Fruit fly (Drosophila melanogaster) whole organism, embryonic: Measurements from ENCODE around the gene CG6055.

ENCODE experiments used
- CG10274 ChIP-seq: fragments of 200-800 bp; sonication (Bioruptor generic); optimal IDR thresholded peaks from 3 replicates; lab custom pipeline; 2017; ENCODE audit warnings: missing biosample characterization, mild to moderate bottlenecking, missing genetic modification characterization
- CG12155 ChIP-seq: fragments of 200-800 bp; sonication (Bioruptor generic); optimal IDR thresholded peaks from 3 replicates; lab custom pipeline; 2016; ENCODE audit warnings: missing biosample characterization, missing genetic modification characterization
- CG16813 ChIP-seq: fragments of 200-800 bp; sonication (Bioruptor generic); IDR thresholded peaks from 3 replicates; pipeline ENCODE4 v1.3.6; 2022; ENCODE audit warnings: missing biosample characterization, missing genetic modification characterization; ENCODE audit not compliant: partially characterized antibody
- CG18599 ChIP-seq: fragments of 200-800 bp; sonication (Bioruptor generic); optimal IDR thresholded peaks from 3 replicates; lab custom pipeline; 2017; ENCODE audit warnings: missing biosample characterization, missing genetic modification characterization, mild to moderate bottlenecking, moderate library complexity, missing genetic modification reagents
- CG2129 ChIP-seq: fragments of 200-800 bp; sonication (Bioruptor generic); IDR thresholded peaks from 2 replicates; pipeline ENCODE4 v1.3.6; 2022; ENCODE audit warnings: missing biosample characterization, missing genetic modification characterization; ENCODE audit not compliant: partially characterized antibody
- CG31365 ChIP-seq: fragments of 200-800 bp; sonication (Bioruptor generic); optimal IDR thresholded peaks from 2 replicates; lab custom pipeline; 2018; ENCODE audit warnings: missing biosample characterization, mild to moderate bottlenecking, missing genetic modification characterization
- CG4282 ChIP-seq: fragments of 200-800 bp; sonication (Bioruptor generic); optimal IDR thresholded peaks from 2 replicates; lab custom pipeline; 2016; ENCODE audit warnings: missing biosample characterization, missing genetic modification characterization
- CG8089 ChIP-seq: fragments of 200-800 bp; sonication (Bioruptor generic); optimal IDR thresholded peaks from 3 replicates; lab custom pipeline; 2016; ENCODE audit warnings: missing biosample characterization, missing genetic modification characterization
- CG9437 ChIP-seq: fragments of 200-800 bp; sonication (Bioruptor generic); optimal IDR thresholded peaks from 2 replicates; lab custom pipeline; 2018; ENCODE audit warnings: missing biosample characterization, mild to moderate bottlenecking, missing genetic modification characterization
- Eip74EF ChIP-seq, 2 experiments: fragments of 200-800 bp in 1 of 2; fragments of >200 bp in 1 of 2; sonication (Bioruptor generic) in 1 of 2; optimal IDR thresholded peaks; 2 replicates each; lab custom pipeline; 2017 to 2019; ENCODE audit warnings: missing biosample characterization in 2 of 2, missing genetic modification characterization in 2 of 2, mild to moderate bottlenecking in 1 of 2, moderate library complexity in 1 of 2
- Ets65A ChIP-seq: fragments of 200-800 bp; sonication (Bioruptor generic); peaks from one replicate; lab custom pipeline; 2016; ENCODE audit warnings: missing biosample characterization, missing genetic modification characterization
- Hr39 ChIP-seq: fragments of >200 bp; optimal IDR thresholded peaks from 2 replicates; lab custom pipeline; 2017
- MESR4 ChIP-seq: fragments of 200-800 bp; sonication (Bioruptor generic); optimal IDR thresholded peaks from 2 replicates; lab custom pipeline; 2018; ENCODE audit warnings: missing biosample characterization, mild to moderate bottlenecking, missing genetic modification characterization, moderate library complexity
- Mes4 ChIP-seq: fragments of 200-800 bp; sonication (Bioruptor generic); optimal IDR thresholded peaks from 2 replicates; lab custom pipeline; 2016; ENCODE audit warnings: missing biosample characterization, missing genetic modification characterization
- Myb ChIP-seq: fragments of 200-800 bp; sonication (Bioruptor generic); optimal IDR thresholded peaks from 2 replicates; lab custom pipeline; 2016; ENCODE audit warnings: missing biosample characterization, missing genetic modification characterization
- Ptx1 ChIP-seq: fragments of 200-800 bp; sonication (Bioruptor generic); IDR thresholded peaks from 2 replicates; pipeline ENCODE4 v1.3.6; 2022; ENCODE audit warnings: missing biosample characterization, missing genetic modification characterization
- al ChIP-seq: fragments of 200-800 bp; sonication (Bioruptor generic); IDR thresholded peaks from 2 replicates; pipeline ENCODE4 v1.3.6; 2022; ENCODE audit warnings: missing biosample characterization, missing genetic modification characterization
- ash1 ChIP-seq: fragments of 200-800 bp; sonication (Bioruptor generic); optimal IDR thresholded peaks from 2 replicates; lab custom pipeline; 2018; ENCODE audit warnings: missing biosample characterization, mild to moderate bottlenecking, missing genetic modification characterization
- bowl ChIP-seq: fragments of 200-800 bp; sonication (Bioruptor generic); IDR thresholded peaks from 2 replicates; pipeline ENCODE4 v1.3.6; 2022; ENCODE audit warnings: missing biosample characterization, missing genetic modification characterization
- chm ChIP-seq: fragments of 200-800 bp; sonication (Bioruptor generic); IDR thresholded peaks from 2 replicates; pipeline ENCODE4 v1.3.6; 2022; ENCODE audit warnings: missing biosample characterization, missing genetic modification characterization
- dimm ChIP-seq: fragments of 200-800 bp; sonication (Bioruptor generic); IDR thresholded peaks from 2 replicates; pipeline ENCODE4 v1.3.6; 2022; ENCODE audit warnings: missing biosample characterization, missing genetic modification characterization
- dm ChIP-seq: fragments of 200-800 bp; sonication (Bioruptor generic); optimal IDR thresholded peaks from 3 replicates; lab custom pipeline; 2016; ENCODE audit warnings: missing biosample characterization, missing genetic modification characterization
- en ChIP-seq: fragments of 200-800 bp; sonication (Bioruptor generic); optimal IDR thresholded peaks from 2 replicates; lab custom pipeline; 2016; ENCODE audit warnings: missing biosample characterization, missing genetic modification characterization
- fd3F ChIP-seq: fragments of 200-800 bp; sonication (Bioruptor generic); optimal IDR thresholded peaks from 2 replicates; lab custom pipeline; 2018; ENCODE audit warnings: missing biosample characterization, mild to moderate bottlenecking, missing genetic modification characterization, moderate library complexity
- gsb ChIP-seq: fragments of 200-800 bp; sonication (Bioruptor generic); IDR thresholded peaks from 2 replicates; pipeline ENCODE4 v1.3.6; 2022; ENCODE audit warnings: missing biosample characterization, missing genetic modification characterization
- gsb-n ChIP-seq: fragments of 200-800 bp; sonication (Bioruptor generic); optimal IDR thresholded peaks from 3 replicates; lab custom pipeline; 2018; ENCODE audit warnings: missing biosample characterization, mild to moderate bottlenecking, missing genetic modification characterization
- nerfin-1 ChIP-seq: fragments of 200-800 bp; sonication (Bioruptor generic); optimal IDR thresholded peaks from 3 replicates; lab custom pipeline; 2019; ENCODE audit warnings: missing biosample characterization, mild to moderate bottlenecking, missing genetic modification characterization, moderate library complexity
- pan ChIP-seq, 4 experiments: fragments of >200 bp in 3 of 4; fragments of 200-800 bp in 1 of 4; sonication (Bioruptor generic) in 1 of 4; optimal IDR thresholded peaks in 3 of 4; IDR thresholded peaks in 1 of 4; 2 replicates each; pipeline versions ENCODE4 v1.3.6 to Lab custom; 2017 to 2022; ENCODE audit warnings: missing biosample characterization in 2 of 4, missing genetic modification characterization in 2 of 4, mixed read lengths in 1 of 4
- pnt ChIP-seq: fragments of 200-800 bp; sonication (Bioruptor generic); optimal IDR thresholded peaks from 3 replicates; lab custom pipeline; 2016; ENCODE audit warnings: missing biosample characterization, missing genetic modification characterization
- run ChIP-seq: fragments of 200-800 bp; sonication (Bioruptor generic); optimal IDR thresholded peaks from 3 replicates; lab custom pipeline; 2018; ENCODE audit warnings: missing biosample characterization, mild to moderate bottlenecking, missing genetic modification characterization
- sd ChIP-seq: fragments of 200-800 bp; sonication (Bioruptor generic); optimal IDR thresholded peaks from 3 replicates; lab custom pipeline; 2018; ENCODE audit warnings: missing biosample characterization, mild to moderate bottlenecking, missing genetic modification characterization, moderate library complexity
- sr ChIP-seq: fragments of 200-800 bp; sonication (Bioruptor generic); IDR thresholded peaks from 3 replicates; pipeline ENCODE4 v1.3.6; 2022; ENCODE audit warnings: missing biosample characterization, missing genetic modification characterization
- wor ChIP-seq: fragments of 200-800 bp; sonication (Bioruptor generic); IDR thresholded peaks from 2 replicates; pipeline ENCODE4 v1.3.6; 2022; ENCODE audit warnings: missing biosample characterization, missing genetic modification characterization

CG6055 gene

dm6 chr2L:7452093-7452492, 14.2 kb upstream of the CG6055 start (continued):
- TF ChIP-seq CG12155 (no peak), chm (GFP tag; lab: Robert Waterston, UW) (no peak)

DNA sequence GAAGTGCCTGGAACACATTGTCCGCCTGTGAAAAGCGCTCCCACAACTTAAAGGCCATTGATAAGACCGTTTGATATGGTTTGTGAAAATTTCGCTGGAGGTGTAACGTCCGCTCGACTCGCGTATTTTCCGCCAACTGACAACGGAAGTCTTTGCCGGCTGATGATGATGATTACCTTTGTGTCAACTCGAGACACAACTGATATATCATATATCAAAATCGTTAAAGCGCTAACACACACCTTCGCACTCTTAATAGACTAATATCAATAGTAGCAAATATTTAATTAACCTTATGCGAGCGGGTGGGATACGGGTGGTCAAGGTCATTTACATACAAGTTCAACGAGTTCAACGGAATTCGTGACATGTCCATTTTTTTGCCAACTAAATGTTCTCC, 12.2 kb upstream of the CG6055 start, which contains the start of gene Gr28a:
TSS of gene Gr28a (minus strand) at position 101 of the 400 bp plus-strand sequence.
- TF ChIP-seq gsb (GFP tag; lab: Robert Waterston, UW) (no peak), run (tag; lab: Kevin White, UChicago) (no peak), CG2129 (GFP tag; lab: Robert Waterston, UW) (no peak), Ptx1 (GFP tag; lab: Robert Waterston, UW) (no peak), CG16813 (GFP tag; lab: Robert Waterston, UW) (no peak)

- no peak for TF ChIP-seq MESR4
- TF ChIP-seq Ets65A (GFP tag; lab: Kevin White, UChicago), result peak; percentile 45
- no peak for TF ChIP-seq dm (GFP tag; lab: Kevin White, UChicago)
- no peak for TF ChIP-seq al (GFP tag; lab: Robert Waterston, UW)
- no peak for TF ChIP-seq gsb-n (tag; lab: Kevin White, UChicago)
- TF ChIP-seq Mes4, result no peak
Measured at dm6 chr2L:7462147-7462546, 4.2 kb upstream of the CG6055 start, which contains the start of gene Gr28b. Gr28b (minus strand) TSS chr2L:7462247.

- no peak for TF ChIP-seq sr (GFP tag; lab: Robert Waterston, UW)
- no peak for TF ChIP-seq CG8089 (GFP tag; lab: Kevin White, UChicago)
- no peak for TF ChIP-seq Hr39
- TF ChIP-seq nerfin-1 (tag; lab: Kevin White, UChicago), result no peak
- TF ChIP-seq Ets65A (GFP tag; lab: Kevin White, UChicago), result peak; percentile 32
- peak; percentile 57 for TF ChIP-seq Myb (GFP tag; lab: Kevin White, UChicago)
- TF ChIP-seq ash1, result no peak
- peak; percentile 94 for TF ChIP-seq CG9437
- no peak for TF ChIP-seq CG31365
- no peak for TF ChIP-seq wor (GFP tag; lab: Robert Waterston, UW)
Measured at dm6 chr2L:7473248-7473647, 6.9 kb downstream of the CG6055 start.

- TF ChIP-seq CG18599 (GFP tag; lab: Kevin White, UChicago) (no peak), sd (tag; lab: Kevin White, UChicago) (no peak), CG4282 (GFP tag; lab: Kevin White, UChicago) (no peak), pan (optimal IDR thresholded peaks at IDR 0.05; lab: Kevin White, UChicago) (no peak), pan (GFP tag; optimal IDR thresholded peaks at IDR 0.05 in 1 of 2, IDR thresholded peaks at IDR 0.05 in 1 of 2) (no peak), dimm (no peak), CG10274 (no peak), Eip74EF (GFP tag; optimal IDR thresholded peaks at IDR 0.05; lab: Kevin White, UChicago) (no peak), fd3F (GFP tag; lab: Kevin White, UChicago) (no peak), pnt (GFP tag; lab: Kevin White, UChicago) (no peak), bowl (GFP tag; lab: Robert Waterston, UW) (no peak), en (GFP tag; lab: Kevin White, UChicago) (no peak)
Measured at dm6 chr2L:7474404-7474803, 8.1 kb downstream of the CG6055 start, which contains the start of gene CG6441. CG6441 (plus strand) TSS chr2L:7474704.
